Fruit fly (Drosophila melanogaster) whole organism, embryonic: ENCODE results near the gene Kdm2.

Experiments
- CG2712 ChIP-seq: fragments of 200-800 bp; optimal IDR thresholded peaks from 3 replicates; lab custom pipeline; 2019; ENCODE audit warnings: missing biosample characterization, mild to moderate bottlenecking, missing genetic modification characterization, moderate library complexity
- CG2889 ChIP-seq: fragments of 200-800 bp; sonication (Bioruptor generic); IDR thresholded peaks from 3 replicates; pipeline ENCODE4 v1.3.6; 2022; ENCODE audit warnings: missing biosample characterization, missing genetic modification characterization
- D19B ChIP-seq: fragments of 200-800 bp; sonication (Bioruptor generic); optimal IDR thresholded peaks from 2 replicates; lab custom pipeline; 2017; ENCODE audit warnings: missing biosample characterization, mild to moderate bottlenecking, missing genetic modification characterization
- E2f2 ChIP-seq: fragments of 200-800 bp; sonication (Bioruptor generic); IDR thresholded peaks from 2 replicates; pipeline ENCODE4 v1.3.6; 2022; ENCODE audit warnings: missing biosample characterization, missing genetic modification characterization
- ERR ChIP-seq: fragments of 200-800 bp; sonication (Bioruptor generic); optimal IDR thresholded peaks from 2 replicates; lab custom pipeline; 2016; ENCODE audit warnings: missing biosample characterization, missing genetic modification characterization
- Sry-β ChIP-seq: fragments of 200-800 bp; sonication (Bioruptor generic); optimal IDR thresholded peaks from 2 replicates; lab custom pipeline; 2018; ENCODE audit warnings: missing biosample characterization, mild to moderate bottlenecking, missing genetic modification characterization, moderate library complexity
- sima ChIP-seq: fragments of 200-800 bp; sonication (Bioruptor generic); optimal IDR thresholded peaks from 2 replicates; lab custom pipeline; 2016; ENCODE audit warnings: missing biosample characterization, missing genetic modification characterization
- ttk ChIP-seq: fragments of 200-800 bp; sonication (Bioruptor generic); IDR thresholded peaks from 2 replicates; pipeline ENCODE4 v2.1.2; 2022; ENCODE audit warnings: missing biosample characterization, missing genetic modification characterization

DNA sequence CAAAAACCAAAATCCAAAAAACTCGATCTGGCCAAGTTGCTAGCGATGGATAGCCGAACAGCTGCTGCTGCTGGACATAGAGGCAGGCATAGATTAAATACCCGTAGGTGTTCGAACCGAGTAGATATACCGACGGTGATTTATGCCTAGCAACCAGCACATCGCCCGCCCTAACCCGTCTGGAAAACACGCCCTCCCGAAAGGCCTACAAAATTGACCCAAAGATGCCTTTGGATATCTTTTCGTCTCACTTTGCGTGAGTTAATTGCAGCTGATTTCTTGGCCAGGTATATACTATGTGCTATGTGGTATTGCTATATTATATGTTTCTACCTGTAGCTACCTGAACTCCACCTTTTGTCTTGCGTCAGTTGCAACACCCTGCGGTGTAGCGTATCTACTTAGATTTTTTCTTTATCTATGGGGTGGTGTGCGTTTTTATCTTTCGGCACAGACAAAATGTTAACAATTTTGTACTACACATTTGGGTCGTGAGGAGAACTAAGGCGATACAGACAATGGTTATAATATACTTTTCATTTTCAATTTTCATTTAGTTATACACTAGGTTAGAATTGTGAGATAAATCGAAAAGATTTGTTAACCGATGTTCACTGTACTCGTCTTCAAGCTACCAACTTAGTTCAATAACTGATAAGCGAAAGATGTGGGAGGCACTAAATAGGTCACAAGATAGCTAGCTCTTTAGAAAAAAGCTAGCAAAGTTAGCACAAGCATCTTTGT is 22.1 kb upstream of the Kdm2 start:
- TF ChIP-seq CG2712 (tag; lab: Kevin White, UChicago) (no peak), ERR (no peak), D19B (GFP tag; lab: Kevin White, UChicago) (no peak), CG2889 (GFP tag; lab: Robert Waterston, UW) (no peak), sima (GFP tag; lab: Kevin White, UChicago) (no peak), ttk (GFP tag; lab: Robert Waterston, UW) (no peak), E2f2 (no peak), Sry-β (GFP tag; lab: Kevin White, UChicago) (no peak)
